Worm (Caenorhabditis elegans) whole organism, L3 larva: Measurements from ENCODE around the gene sdz-13.

ENCODE experiments used
- R02D3.7 ChIP-seq: fragments of 150-350 bp; optimal IDR thresholded peaks from 2 replicates; lab custom pipeline; 2014; ENCODE audit warnings: missing biosample characterization, missing genetic modification characterization
- ZK546.5 ChIP-seq: sonication (generic microtip); optimal IDR thresholded peaks from 2 replicates; lab custom pipeline; 2017; ENCODE audit warnings: missing biosample characterization, missing genetic modification characterization
- elt-2 ChIP-seq: sonication (generic microtip); optimal IDR thresholded peaks from 2 replicates; lab custom pipeline; 2016; ENCODE audit warnings: missing genetic modification reagents, mild to moderate bottlenecking, missing genetic modification characterization, missing compliant biosample characterization
- lin-39 ChIP-seq: fragments of 150-350 bp; optimal IDR thresholded peaks from 2 replicates; lab custom pipeline; 2018; ENCODE audit warnings: missing biosample characterization, missing genetic modification reagents, missing genetic modification characterization
- pha-4 ChIP-seq: fragments of 150-350 bp; optimal IDR thresholded peaks from 2 replicates; lab custom pipeline; 2014; ENCODE audit warnings: missing biosample characterization, missing genetic modification reagents, missing genetic modification characterization

- TF ChIP-seq R02D3.7 (tag; lab: Kevin White, UChicago) (no peak), elt-2 (tag; lab: Kevin White, UChicago) (no peak), pha-4 (tag; lab: Kevin White, UChicago) (no peak), lin-39 (no peak), ZK546.5 (no peak)
Measured at ce11 chrIV:10884263-10884662, 4.8 kb upstream of the sdz-13 start, which contains the start of gene F13E9.5.
